Fruit fly (Drosophila melanogaster) whole organism: ENCODE data around the gene CG7156.

Experiments used
- CG8478 ChIP-seq: fragments of >200 bp; optimal IDR thresholded peaks from 2 replicates; lab custom pipeline; 2018; ENCODE audit warnings: inconsistent platforms
- Dll ChIP-seq: fragments of >200 bp; optimal IDR thresholded peaks from 2 replicates; lab custom pipeline; 2017
- EcR ChIP-seq, 2 experiments: fragments of >200 bp; optimal IDR thresholded peaks; 2 replicates each; lab custom pipeline; 2017; ENCODE audit warnings: missing biosample characterization in 2 of 2, missing genetic modification characterization in 2 of 2, missing genetic modification reagents in 2 of 2
- pan ChIP-seq: fragments of >200 bp; optimal IDR thresholded peaks from 2 replicates; lab custom pipeline; 2017
- psq ChIP-seq: fragments of >200 bp; optimal IDR thresholded peaks from 2 replicates; lab custom pipeline; 2017
- usp ChIP-seq: fragments of >200 bp; optimal IDR thresholded peaks from 2 replicates; lab custom pipeline; 2017; ENCODE audit warnings: missing biosample characterization, missing genetic modification characterization, mixed read lengths

Gene CG7156

dm6 chr3R:18195295-18195694 lies 46.7 kb downstream of the CG7156 start:
- TF ChIP-seq psq (lab: Kevin White, UChicago): no peak
- no peak for TF ChIP-seq pan (lab: Kevin White, UChicago)
- TF ChIP-seq Dll (lab: Kevin White, UChicago): no peak
- no peak for TF ChIP-seq EcR (GFP tag; optimal IDR thresholded peaks at IDR 0.05; lab: Kevin White, UChicago)
- no peak for TF ChIP-seq usp (GFP tag; lab: Kevin White, UChicago)
- TF ChIP-seq CG8478 (lab: Kevin White, UChicago): no peak

- TF ChIP-seq usp (GFP tag; lab: Kevin White, UChicago) (no peak), CG8478 (lab: Kevin White, UChicago) (no peak), EcR (GFP tag; optimal IDR thresholded peaks at IDR 0.05; lab: Kevin White, UChicago) (no peak), Dll (lab: Kevin White, UChicago) (no peak), pan (lab: Kevin White, UChicago) (no peak), psq (lab: Kevin White, UChicago) (no peak)
These were observed 50.1 kb downstream of the CG7156 start, which contains the start of gene CG14313 for dm6 chr3R:18191867-18192266. Gene CG14313 (minus strand): TSS chr3R:18191967.
